Fruit fly (Drosophila melanogaster) whole organism, wandering third instar larva: ENCODE measurements around the gene pum.

Source experiments
- Abd-B ChIP-seq: fragments of >200 bp; optimal IDR thresholded peaks from 2 replicates; lab custom pipeline; 2017; ENCODE audit warnings: missing biosample characterization, missing genetic modification characterization
- HLH106 ChIP-seq: fragments of 200-800 bp; optimal IDR thresholded peaks from 3 replicates; lab custom pipeline; 2019; ENCODE audit warnings: missing biosample characterization, mild to moderate bottlenecking, missing genetic modification characterization, moderate library complexity
- Hr78 ChIP-seq: fragments of >200 bp; optimal IDR thresholded peaks from 2 replicates; lab custom pipeline; 2017; ENCODE audit warnings: missing biosample characterization, missing genetic modification characterization
- Vsx2 ChIP-seq: fragments of 200-300, 225-300 bp; sonication (Bioruptor generic); optimal IDR thresholded peaks from 2 replicates; lab custom pipeline; 2018; ENCODE audit warnings: missing biosample characterization, missing genetic modification characterization; ENCODE audit not compliant: partially characterized antibody
- dl ChIP-seq, 2 experiments: fragments of 175-275, 200-275 bp in 1 of 2; fragments of 200-275 bp in 1 of 2; sonication (Bioruptor generic); optimal IDR thresholded peaks; lab custom pipeline; 2018; ENCODE audit warnings: mild to moderate bottlenecking in 2 of 2, missing biosample characterization in 2 of 2, missing genetic modification characterization in 2 of 2, moderate library complexity in 2 of 2; ENCODE audit not compliant: partially characterized antibody in 2 of 2, insufficient read depth in 1 of 2
- foxo ChIP-seq, 2 experiments: fragments of 200-800 bp; sonication (Bioruptor generic); optimal IDR thresholded peaks; 2 replicates in 1 of 2; 3 replicates in 1 of 2; lab custom pipeline; 2016 to 2017; ENCODE audit warnings: missing biosample characterization in 2 of 2, missing genetic modification characterization in 2 of 2
- h ChIP-seq: fragments of 200-800 bp; sonication (Bioruptor generic); optimal IDR thresholded peaks from 3 replicates; lab custom pipeline; 2016; ENCODE audit warnings: missing biosample characterization, mild to moderate bottlenecking, missing genetic modification characterization
- jim ChIP-seq: fragments of 175-275, 200-325 bp; sonication (Bioruptor generic); optimal IDR thresholded peaks from 2 replicates; lab custom pipeline; 2016; ENCODE audit warnings: missing biosample characterization, mild to moderate bottlenecking, missing genetic modification characterization
- pan ChIP-seq: fragments of >200 bp; optimal IDR thresholded peaks from 2 replicates; lab custom pipeline; 2017
- rgr ChIP-seq: fragments of 200-800 bp; sonication (Bioruptor generic); optimal IDR thresholded peaks from 3 replicates; lab custom pipeline; 2016; ENCODE audit warnings: missing biosample characterization, mild to moderate bottlenecking, missing genetic modification characterization

- TF ChIP-seq dl (GFP tag; optimal IDR thresholded peaks at IDR 0.05; lab: Kevin White, UChicago; ENCODE audit: insufficient read depth in 1 of 2, partially characterized antibody in 2 of 2) (no peak), Abd-B (GFP tag; lab: Kevin White, UChicago) (no peak), Hr78 (GFP tag; lab: Kevin White, UChicago) (no peak), jim (no peak), rgr (GFP tag; lab: Kevin White, UChicago) (peak; percentile 34), HLH106 (tag; lab: Kevin White, UChicago) (peak; percentile 36), h (GFP tag; lab: Kevin White, UChicago) (peak; percentile 38), pan (lab: Kevin White, UChicago) (no peak), foxo (GFP tag; optimal IDR thresholded peaks at IDR 0.05; lab: Kevin White, UChicago) (no peak), Vsx2 (no peak)
Measured at dm6 chr3R:9039448-9039847, 198.0 kb downstream of the pum start, which contains the start of gene neur.
